Worm (Caenorhabditis elegans) whole organism, L2 larva: ENCODE measurements around the gene F59A6.11.

Source experiments
- C34F6.9 ChIP-seq: fragments of 150-350 bp; optimal IDR thresholded peaks from 2 replicates; lab custom pipeline; 2014; ENCODE audit warnings: missing biosample characterization, missing genetic modification characterization
- F13H6.1 ChIP-seq: sonication (generic microtip); optimal IDR thresholded peaks from 2 replicates; lab custom pipeline; 2016; ENCODE audit warnings: missing genetic modification characterization, missing compliant biosample characterization
- Y55F3AM.14 ChIP-seq: fragments of 200-800 bp; sonication (Bioruptor generic); optimal IDR thresholded peaks from 2 replicates; lab custom pipeline; 2018; ENCODE audit warnings: mild to moderate bottlenecking, missing genetic modification characterization, missing compliant biosample characterization
- alr-1 ChIP-seq: fragments of 150-350 bp; optimal IDR thresholded peaks from 2 replicates; lab custom pipeline; 2014; ENCODE audit warnings: missing biosample characterization, missing genetic modification characterization
- aly-2 ChIP-seq: fragments of 150-350 bp; optimal IDR thresholded peaks from 2 replicates; lab custom pipeline; 2014; ENCODE audit warnings: missing biosample characterization, missing genetic modification characterization
- ama-1 ChIP-seq: fragments of 150-350 bp; optimal IDR thresholded peaks from 2 replicates; lab custom pipeline; 2018; ENCODE audit warnings: inconsistent platforms
- blmp-1 ChIP-seq: sonication (generic microtip); optimal IDR thresholded peaks from 2 replicates; lab custom pipeline; 2017; ENCODE audit warnings: missing genetic modification characterization, mild to moderate bottlenecking, missing compliant biosample characterization, antibody characterized with exemption, moderate library complexity; ENCODE audit not compliant: insufficient read depth
- ceh-16 ChIP-seq: fragments of 150-350 bp; optimal IDR thresholded peaks from 2 replicates; lab custom pipeline; 2014; ENCODE audit warnings: missing biosample characterization, missing genetic modification characterization
- ceh-82 ChIP-seq: fragments of 150-350 bp; optimal IDR thresholded peaks from 2 replicates; lab custom pipeline; 2014; ENCODE audit warnings: missing biosample characterization, missing genetic modification characterization
- crh-2 ChIP-seq: sonication (generic microtip); optimal IDR thresholded peaks from 2 replicates; lab custom pipeline; 2017; ENCODE audit warnings: missing biosample characterization, missing genetic modification characterization
- dmd-4 ChIP-seq: sonication (generic microtip); optimal IDR thresholded peaks from 2 replicates; lab custom pipeline; 2017; ENCODE audit warnings: missing biosample characterization, missing genetic modification characterization
- egl-27 ChIP-seq: sonication (generic microtip); optimal IDR thresholded peaks from 3 replicates; lab custom pipeline; 2017; ENCODE audit warnings: missing biosample characterization, missing genetic modification reagents, missing genetic modification characterization
- elt-1 ChIP-seq: fragments of 150-350 bp; optimal IDR thresholded peaks from 2 replicates; lab custom pipeline; 2014; ENCODE audit warnings: missing biosample characterization, missing genetic modification characterization
- elt-3 ChIP-seq: sonication (generic microtip); optimal IDR thresholded peaks from 2 replicates; lab custom pipeline; 2017; ENCODE audit warnings: missing biosample characterization, missing genetic modification characterization
- fos-1 ChIP-seq: fragments of 150-350 bp; optimal IDR thresholded peaks from 2 replicates; lab custom pipeline; 2014; ENCODE audit warnings: missing biosample characterization, missing genetic modification characterization
- lin-11 ChIP-seq: fragments of 150-350 bp; sonication (generic microtip); optimal IDR thresholded peaks from 2 replicates; lab custom pipeline; 2014; ENCODE audit warnings: missing biosample characterization, missing genetic modification characterization, inconsistent platforms, mixed read lengths
- lin-13 ChIP-seq: fragments of 150-350 bp; optimal IDR thresholded peaks from 2 replicates; lab custom pipeline; 2014; ENCODE audit warnings: missing biosample characterization, missing genetic modification reagents, missing genetic modification characterization
- lin-39 ChIP-seq: fragments of 150-350 bp; optimal IDR thresholded peaks from 2 replicates; lab custom pipeline; 2014; ENCODE audit warnings: missing biosample characterization, missing genetic modification reagents, missing genetic modification characterization
- lsy-2 ChIP-seq, 2 experiments: fragments of 150-350 bp in 1 of 2; sonication (generic microtip) in 1 of 2; optimal IDR thresholded peaks; 2 replicates each; lab custom pipeline; 2014 to 2017; ENCODE audit warnings: missing biosample characterization in 2 of 2, missing genetic modification characterization in 2 of 2
- mdl-1 ChIP-seq, 2 experiments: fragments of 150-350 bp in 1 of 2; sonication (generic microtip) in 1 of 2; optimal IDR thresholded peaks; 2 replicates each; lab custom pipeline; 2017; ENCODE audit warnings: missing biosample characterization in 2 of 2, missing genetic modification characterization in 2 of 2
- nhr-10 ChIP-seq: sonication (generic microtip); optimal IDR thresholded peaks from 2 replicates; lab custom pipeline; 2017; ENCODE audit warnings: missing biosample characterization, missing genetic modification characterization
- nhr-129 ChIP-seq: fragments of 150-350 bp; optimal IDR thresholded peaks from 2 replicates; lab custom pipeline; 2014; ENCODE audit warnings: missing biosample characterization, missing genetic modification characterization
- nhr-21 ChIP-seq: fragments of 150-350 bp; optimal IDR thresholded peaks from 2 replicates; lab custom pipeline; 2014; ENCODE audit warnings: missing biosample characterization, missing genetic modification characterization
- nhr-6 ChIP-seq: fragments of 150-350 bp; optimal IDR thresholded peaks from 2 replicates; lab custom pipeline; 2014; ENCODE audit warnings: missing biosample characterization, missing genetic modification characterization
- nhr-77 ChIP-seq: fragments of 150-350 bp; optimal IDR thresholded peaks from 2 replicates; lab custom pipeline; 2014; ENCODE audit warnings: missing biosample characterization, missing genetic modification characterization
- peb-1 ChIP-seq: fragments of 150-350 bp; optimal IDR thresholded peaks from 2 replicates; lab custom pipeline; 2014; ENCODE audit warnings: missing biosample characterization, missing genetic modification characterization
- sem-4 ChIP-seq: fragments of 150-350 bp; optimal IDR thresholded peaks from 2 replicates; lab custom pipeline; 2014; ENCODE audit warnings: missing biosample characterization, missing genetic modification reagents, missing genetic modification characterization
- skn-1 ChIP-seq: sonication (generic microtip); optimal IDR thresholded peaks from 2 replicates; lab custom pipeline; 2017; ENCODE audit warnings: missing biosample characterization, missing genetic modification characterization
- sma-3 ChIP-seq: sonication (generic microtip); optimal IDR thresholded peaks from 2 replicates; lab custom pipeline; 2016; ENCODE audit warnings: missing genetic modification reagents, missing genetic modification characterization, missing compliant biosample characterization
- sma-9 ChIP-seq, 2 experiments: fragments of 150-350 bp in 1 of 2; sonication (generic microtip) in 1 of 2; optimal IDR thresholded peaks; 2 replicates each; lab custom pipeline; 2014 to 2016; ENCODE audit warnings: missing genetic modification characterization in 2 of 2, mild to moderate bottlenecking in 1 of 2, missing biosample characterization in 1 of 2, missing compliant biosample characterization in 1 of 2, missing genetic modification reagents in 1 of 2, moderate library complexity in 1 of 2
- snpc-4 ChIP-seq: fragments of 150-350 bp; optimal IDR thresholded peaks from 2 replicates; lab custom pipeline; 2014; ENCODE audit warnings: missing biosample characterization, missing genetic modification characterization
- unc-39 ChIP-seq: fragments of 150-350 bp; optimal IDR thresholded peaks from 2 replicates; lab custom pipeline; 2014; ENCODE audit warnings: missing biosample characterization, missing genetic modification characterization
- unc-55 ChIP-seq: fragments of 150-350 bp; sonication (generic microtip); optimal IDR thresholded peaks from 3 replicates; lab custom pipeline; 2014; ENCODE audit warnings: missing biosample characterization, missing genetic modification reagents, missing genetic modification characterization
- zag-1 ChIP-seq: fragments of 150-350 bp; optimal IDR thresholded peaks from 2 replicates; lab custom pipeline; 2014; ENCODE audit warnings: missing biosample characterization, missing genetic modification characterization
- ztf-11 ChIP-seq: sonication (generic microtip); optimal IDR thresholded peaks from 2 replicates; lab custom pipeline; 2017; ENCODE audit warnings: missing biosample characterization, missing genetic modification characterization

Gene F59A6.11

DNA sequence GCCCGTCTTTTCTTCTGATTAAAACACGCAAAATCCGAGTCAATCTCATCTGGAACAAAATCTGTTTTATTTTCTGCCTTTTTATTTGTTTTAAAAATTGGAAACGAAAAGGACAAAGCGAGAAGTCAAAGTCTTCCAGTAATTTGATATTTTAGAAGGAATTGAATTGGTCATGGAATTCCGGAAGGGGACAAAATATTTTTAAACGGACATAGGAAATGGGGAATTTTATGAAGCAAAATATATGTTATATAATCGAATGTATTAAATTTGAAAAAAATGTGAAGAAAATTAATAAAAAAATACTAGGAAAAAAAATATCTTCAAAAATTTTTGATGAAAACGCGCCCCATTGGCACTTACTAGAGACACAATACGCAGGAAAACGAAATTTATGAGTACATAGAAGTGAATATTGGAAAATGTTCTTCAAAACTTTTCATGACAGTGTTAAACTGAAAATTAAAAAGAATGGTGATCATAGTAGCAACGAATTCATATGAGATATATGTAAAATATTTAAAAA lies 42.1 kb upstream of the F59A6.11 start, which contains the start of gene F33G12.7:
Gene F33G12.7 (minus strand): TSS at position 51 of the 526 bp plus-strand sequence.
- TF ChIP-seq sem-4 (tag; lab: Kevin White, UChicago), result no peak
- TF ChIP-seq dmd-4 (tag; lab: Kevin White, UChicago), result no peak
- TF ChIP-seq elt-3, result no peak
- no peak for TF ChIP-seq sma-9 (GFP tag; optimal IDR thresholded peaks at IDR 0.05; lab: Kevin White, UChicago)
- no peak for TF ChIP-seq sma-9 (tag; optimal IDR thresholded peaks at IDR 0.05; lab: Kevin White, UChicago)
- peak; percentile 15 for TF ChIP-seq unc-55 (GFP tag; lab: Kevin White, UChicago)
- TF ChIP-seq snpc-4 (tag; lab: Kevin White, UChicago), result no peak
- TF ChIP-seq lsy-2 (tag; optimal IDR thresholded peaks at IDR 0.05; lab: Kevin White, UChicago), result peak in 1 of 2 experiments; percentile 7
- peak; percentile 5 for TF ChIP-seq C34F6.9
- no peak for TF ChIP-seq peb-1 (tag; lab: Kevin White, UChicago)
- TF ChIP-seq F13H6.1, result no peak
- no peak for TF ChIP-seq nhr-77 (tag; lab: Kevin White, UChicago)
- no peak for TF ChIP-seq nhr-10 (tag; lab: Kevin White, UChicago)
- no peak for TF ChIP-seq crh-2 (tag; lab: Kevin White, UChicago)

DNA sequence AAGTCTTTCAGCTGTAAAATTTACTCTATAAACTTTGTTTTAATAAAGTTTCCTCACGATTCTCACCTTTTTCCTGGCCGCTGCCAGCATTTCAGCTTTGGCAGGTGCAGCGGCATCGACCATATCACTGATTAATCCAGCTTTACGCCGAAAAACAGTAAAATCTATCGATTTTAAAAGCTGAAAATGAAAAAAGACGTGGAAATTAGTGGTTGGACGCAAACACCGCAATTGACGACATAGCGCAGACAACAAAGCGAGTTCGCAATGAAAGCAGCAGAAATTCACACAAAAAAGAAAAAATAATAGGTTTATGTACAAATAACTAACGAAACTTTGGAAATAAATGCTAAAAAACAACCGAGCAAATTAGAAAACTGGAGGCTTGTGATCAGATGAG lies 41.4 kb upstream of the F59A6.11 start, which contains the start of gene golg-2:
Gene golg-2 (minus strand): TSS at position 180 of the 400 bp plus-strand sequence.
- no peak for TF ChIP-seq sma-9 (GFP tag; optimal IDR thresholded peaks at IDR 0.05; lab: Kevin White, UChicago)
- TF ChIP-seq sma-9 (tag; optimal IDR thresholded peaks at IDR 0.05; lab: Kevin White, UChicago), result no peak
- no peak for TF ChIP-seq lin-39 (tag; lab: Kevin White, UChicago)
- peak; percentile 19 for TF ChIP-seq nhr-129 (tag; lab: Kevin White, UChicago)
- TF ChIP-seq zag-1 (tag; lab: Kevin White, UChicago), result no peak
- peak in 1 of 2 experiments; percentile 50 for TF ChIP-seq lsy-2 (tag; optimal IDR thresholded peaks at IDR 0.05; lab: Kevin White, UChicago)
- TF ChIP-seq C34F6.9, result peak; percentile 28
- TF ChIP-seq unc-55 (GFP tag; lab: Kevin White, UChicago), result peak; percentile 13
- no peak for TF ChIP-seq nhr-21
- peak; percentile 34 for TF ChIP-seq crh-2 (tag; lab: Kevin White, UChicago)

DNA sequence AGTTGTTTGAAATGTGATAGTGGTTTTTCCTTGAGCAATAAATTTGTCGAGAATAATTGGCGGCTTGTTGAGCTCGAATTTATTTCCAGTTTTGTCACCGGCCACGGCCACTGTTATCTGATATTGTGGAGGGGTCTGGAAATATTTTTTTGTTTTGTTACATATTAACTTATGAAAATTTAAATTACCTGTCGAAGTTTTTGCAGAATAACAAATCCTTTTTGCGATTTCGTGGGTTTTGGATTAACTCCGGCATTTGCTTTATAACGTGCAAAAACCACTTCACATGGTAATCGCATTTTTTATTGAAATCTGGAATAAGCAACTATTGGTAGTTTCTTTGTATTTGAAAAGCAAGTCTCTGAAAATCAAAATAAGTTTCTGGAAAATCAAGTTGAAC lies 37.6 kb upstream of the F59A6.11 start, which contains the start of gene lrr-1:
Gene lrr-1 (minus strand): TSS at position 312 of the 400 bp plus-strand sequence.
- TF ChIP-seq ceh-82, result no peak
- no peak for TF ChIP-seq lin-13 (GFP tag; lab: Kevin White, UChicago)
- TF ChIP-seq lin-11 (tag; lab: Kevin White, UChicago), result no peak
- no peak for TF ChIP-seq sma-3
- TF ChIP-seq F13H6.1, result no peak
- no peak for TF ChIP-seq unc-55 (GFP tag; lab: Kevin White, UChicago)
- TF ChIP-seq alr-1 (tag; lab: Kevin White, UChicago), result no peak
- TF ChIP-seq crh-2 (tag; lab: Kevin White, UChicago), result no peak
- no peak for TF ChIP-seq mdl-1 (tag; optimal IDR thresholded peaks at IDR 0.05; lab: Kevin White, UChicago)
- TF ChIP-seq C34F6.9, result no peak
- TF ChIP-seq fos-1, result no peak
- TF ChIP-seq nhr-129 (tag; lab: Kevin White, UChicago), result no peak
- TF ChIP-seq dmd-4 (tag; lab: Kevin White, UChicago), result no peak
- no peak for TF ChIP-seq sma-9 (GFP tag; optimal IDR thresholded peaks at IDR 0.05; lab: Kevin White, UChicago)
- no peak for TF ChIP-seq sma-9 (tag; optimal IDR thresholded peaks at IDR 0.05; lab: Kevin White, UChicago)
- no peak for TF ChIP-seq sem-4 (tag; lab: Kevin White, UChicago)
- TF ChIP-seq lsy-2 (tag; optimal IDR thresholded peaks at IDR 0.05; lab: Kevin White, UChicago), result no peak
- no peak for TF ChIP-seq ceh-16 (tag; lab: Kevin White, UChicago)
- TF ChIP-seq ama-1, result no peak
- TF ChIP-seq egl-27 (tag; lab: Kevin White, UChicago), result no peak
- TF ChIP-seq nhr-10 (tag; lab: Kevin White, UChicago), result no peak

DNA sequence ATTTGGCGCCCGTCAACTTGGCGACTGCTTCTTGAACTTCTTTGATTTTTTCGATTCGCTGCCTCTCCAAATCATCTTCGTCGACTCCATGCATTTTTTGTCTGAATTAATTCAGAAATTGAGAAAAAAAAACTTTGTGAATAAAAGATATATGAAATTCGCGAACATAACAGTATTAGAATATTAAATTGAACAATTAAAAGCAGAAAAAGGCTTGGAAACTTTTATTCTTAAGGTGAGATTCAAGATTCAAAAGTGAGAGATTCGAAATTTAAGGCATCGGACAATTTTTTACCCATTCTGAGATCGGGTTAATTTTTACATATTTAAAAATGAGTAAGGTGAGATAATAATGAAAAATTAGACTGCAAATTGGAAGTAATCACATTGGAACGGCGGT lies 35.4 kb upstream of the F59A6.11 start, which contains the start of gene F33G12.3:
Gene F33G12.3 (minus strand): TSS at position 101 of the 400 bp plus-strand sequence.
- TF ChIP-seq lin-11 (tag; lab: Kevin White, UChicago), result no peak
- TF ChIP-seq elt-1 (tag; lab: Kevin White, UChicago), result no peak
- no peak for TF ChIP-seq blmp-1
- no peak for TF ChIP-seq ama-1
- no peak for TF ChIP-seq snpc-4 (tag; lab: Kevin White, UChicago)
- no peak for TF ChIP-seq aly-2 (tag; lab: Kevin White, UChicago)
- no peak for TF ChIP-seq nhr-21
- no peak for TF ChIP-seq skn-1 (tag; lab: Kevin White, UChicago)
- no peak for TF ChIP-seq unc-39 (tag; lab: Kevin White, UChicago)
- TF ChIP-seq ceh-16 (tag; lab: Kevin White, UChicago), result no peak
- TF ChIP-seq ztf-11 (tag; lab: Kevin White, UChicago), result no peak
- TF ChIP-seq zag-1 (tag; lab: Kevin White, UChicago), result no peak
- TF ChIP-seq dmd-4 (tag; lab: Kevin White, UChicago), result no peak
- no peak for TF ChIP-seq F13H6.1
- TF ChIP-seq nhr-6 (tag; lab: Kevin White, UChicago), result no peak
- no peak for TF ChIP-seq Y55F3AM.14
- TF ChIP-seq sem-4 (tag; lab: Kevin White, UChicago), result no peak
- no peak for TF ChIP-seq lsy-2 (tag; optimal IDR thresholded peaks at IDR 0.05; lab: Kevin White, UChicago)
- TF ChIP-seq sma-9 (GFP tag; optimal IDR thresholded peaks at IDR 0.05; lab: Kevin White, UChicago), result no peak
- TF ChIP-seq sma-9 (tag; optimal IDR thresholded peaks at IDR 0.05; lab: Kevin White, UChicago), result no peak
- TF ChIP-seq, all 48 proteins: peak for 0
